Fruit fly (Drosophila melanogaster): Measurements from ENCODE around the gene CG13807.

DNA sequence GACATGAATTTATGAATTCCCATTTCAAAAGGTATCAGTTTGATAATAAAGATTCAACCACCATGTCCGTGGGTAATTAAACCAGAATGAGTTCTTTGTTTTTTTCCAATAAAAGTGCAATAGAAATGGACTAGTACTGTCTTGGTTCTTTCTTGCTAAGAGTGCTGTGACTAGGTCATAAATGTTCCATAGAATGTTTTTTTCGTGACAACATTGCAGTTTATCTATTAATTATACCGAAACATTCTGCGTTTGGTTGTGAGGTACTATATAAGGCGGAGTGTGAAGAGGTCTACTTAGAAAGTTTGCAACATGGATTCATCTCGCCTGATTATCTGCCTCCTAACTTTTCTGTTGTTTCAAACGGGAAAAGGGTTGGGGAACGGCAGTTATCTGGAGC is 4.8 kb downstream of the CG13807 start, which contains the start of gene obst-I:
- no peak for TF ChIP-seq lov (optimal IDR thresholded peaks at IDR 0.05)
- no peak for TF ChIP-seq lov (GFP tag; IDR thresholded peaks at IDR 0.05)
- no peak for TF ChIP-seq vfl (GFP tag; optimal IDR thresholded peaks at IDR 0.05)
- TF ChIP-seq nmo (GFP tag; optimal IDR thresholded peaks at IDR 0.05): no peak
- no peak for TF ChIP-seq luna (GFP tag; optimal IDR thresholded peaks at IDR 0.05)
- TF ChIP-seq usp (GFP tag; optimal IDR thresholded peaks at IDR 0.05): no peak
- no peak for TF ChIP-seq Ada2b (GFP tag; IDR thresholded peaks at IDR 0.05)
- TF ChIP-seq CG13287 (GFP tag; IDR thresholded peaks at IDR 0.05; ENCODE audit: partially characterized antibody): no peak
- TF ChIP-seq CG11504 (tag; optimal IDR thresholded peaks at IDR 0.05): no peak
- TF ChIP-seq CG3847 (GFP tag; IDR thresholded peaks at IDR 0.05): no peak

Measured in whole organism, embryonic.